Fruit fly (Drosophila melanogaster) whole organism, adult: Measurements from ENCODE around the gene CG15888.

Source experiments
- CG7101 ChIP-seq: fragments of 200-800 bp; sonication (Bioruptor generic); optimal IDR thresholded peaks from 2 replicates; lab custom pipeline; 2018; ENCODE audit warnings: missing biosample characterization, mild to moderate bottlenecking, missing genetic modification characterization, moderate library complexity
- Clk ChIP-seq: fragments of 200-800 bp; sonication (Bioruptor generic); optimal IDR thresholded peaks from 2 replicates; lab custom pipeline; 2017; ENCODE audit warnings: missing biosample characterization, missing genetic modification characterization
- kay ChIP-seq: fragments of 200-800 bp; sonication (Bioruptor generic); peaks from one replicate; lab custom pipeline; 2016; ENCODE audit warnings: missing biosample characterization, missing genetic modification characterization, borderline replicate concordance

- no peak for TF ChIP-seq kay (GFP tag; lab: Kevin White, UChicago)
- no peak for TF ChIP-seq CG7101 (tag; lab: Kevin White, UChicago)
- no peak for TF ChIP-seq Clk
Measured at dm6 chr3R:13302348-13302747, 16.0 kb upstream of the CG15888 start, which contains the start of gene CG32473.
